Fruit fly (Drosophila melanogaster): ENCODE data around the gene CG7276.

- no peak for TF ChIP-seq spab (GFP tag; optimal IDR thresholded peaks at IDR 0.05)
- TF ChIP-seq fd59A (GFP tag; optimal IDR thresholded peaks at IDR 0.05), result no peak
- TF ChIP-seq CG11294 (GFP tag; IDR thresholded peaks at IDR 0.05), result no peak
- TF ChIP-seq CG6276 (GFP tag; optimal IDR thresholded peaks at IDR 0.05), result no peak
- no peak for TF ChIP-seq Sox102F (GFP tag; optimal IDR thresholded peaks at IDR 0.05)
- TF ChIP-seq Hr39 (GFP tag; optimal IDR thresholded peaks at IDR 0.05), result no peak
- TF ChIP-seq CG8119 (GFP tag; IDR thresholded peaks at IDR 0.05), result no peak
- TF ChIP-seq CG16779 (tag; optimal IDR thresholded peaks at IDR 0.05), result no peak
- no peak for TF ChIP-seq Lpt (GFP tag; optimal IDR thresholded peaks at IDR 0.05)
These were observed 25.9 kb downstream of the CG7276 start, which contains the start of gene CG7945 for dm6 chr3L:15523806-15524346.
